Worm (Caenorhabditis elegans): ENCODE measurements around the gene W02A2.5.

- TF ChIP-seq attf-4 (tag; optimal IDR thresholded peaks at IDR 0.05) (no peak), dve-1 (tag; optimal IDR thresholded peaks at IDR 0.05; ENCODE audit: insufficient read depth) (no peak)
These were observed 42.1 kb upstream of the W02A2.5 start, which contains the start of gene csn-6 for ce11 chrIV:13300591-13300990.

Data from whole organism, L4 larva.